Worm (Caenorhabditis elegans): Measurements from ENCODE around the gene nep-12.

ce11 chrII:4818780-4819179, 34.4 kb upstream of the nep-12 start:
- no peak for TF ChIP-seq lin-13 (GFP tag; optimal IDR thresholded peaks at IDR 0.05)
- TF ChIP-seq aha-1 (tag) = no peak
